Worm (Caenorhabditis elegans) whole organism, young adult: ENCODE results near the gene tsr-2.

ENCODE experiments used
- F10E7.11 ChIP-seq: sonication (generic microtip); optimal IDR thresholded peaks from 2 replicates; lab custom pipeline; 2017; ENCODE audit warnings: mild to moderate bottlenecking, missing genetic modification characterization, moderate library complexity, missing compliant biosample characterization
- F39B2.1 ChIP-seq: fragments of 200-800 bp; sonication (Bioruptor generic); IDR thresholded peaks from 2 replicates; pipeline ENCODE4 v1.3.6; 2022; ENCODE audit warnings: missing genetic modification reagents, missing genetic modification characterization, missing compliant biosample characterization
- F52B5.7 ChIP-seq: sonication (generic microtip); optimal IDR thresholded peaks from 2 replicates; lab custom pipeline; 2016; ENCODE audit warnings: mild to moderate bottlenecking, missing genetic modification characterization, missing compliant biosample characterization
- T26A5.8 ChIP-seq: sonication (generic microtip); optimal IDR thresholded peaks from 2 replicates; lab custom pipeline; 2016; ENCODE audit warnings: missing genetic modification characterization, missing compliant biosample characterization
- ama-1 ChIP-seq, 3 experiments: fragments of 150-350 bp in 1 of 3; sonication (generic microtip) in 2 of 3; optimal IDR thresholded peaks; 2 replicates each; lab custom pipeline; 2014 to 2018; ENCODE audit warnings: missing biosample characterization in 2 of 3, missing genetic modification characterization in 2 of 3, missing genetic modification reagents in 2 of 3
- atf-7 ChIP-seq: sonication (generic microtip); optimal IDR thresholded peaks from 2 replicates; lab custom pipeline; 2017; ENCODE audit warnings: mild to moderate bottlenecking, missing genetic modification characterization, missing compliant biosample characterization
- dox-1 ChIP-seq: fragments of 200-800 bp; sonication (Bioruptor generic); IDR thresholded peaks from 2 replicates; pipeline ENCODE4 v1.3.6; 2022; ENCODE audit warnings: missing genetic modification reagents, missing genetic modification characterization, missing compliant biosample characterization
- hlh-12 ChIP-seq: sonication (generic microtip); optimal IDR thresholded peaks from 2 replicates; lab custom pipeline; 2016; ENCODE audit warnings: missing genetic modification characterization, missing compliant biosample characterization
- hlh-26 ChIP-seq: fragments of 200-800 bp; sonication (Bioruptor generic); conservative IDR thresholded peaks from 2 replicates; pipeline ENCODE4 v1.3.6; 2022; ENCODE audit warnings: missing genetic modification reagents, missing genetic modification characterization, missing compliant biosample characterization
- unc-62 ChIP-seq: fragments of 150-350 bp; optimal IDR thresholded peaks from 2 replicates; lab custom pipeline; 2014; ENCODE audit warnings: missing biosample characterization, missing genetic modification reagents, missing genetic modification characterization

DNA sequence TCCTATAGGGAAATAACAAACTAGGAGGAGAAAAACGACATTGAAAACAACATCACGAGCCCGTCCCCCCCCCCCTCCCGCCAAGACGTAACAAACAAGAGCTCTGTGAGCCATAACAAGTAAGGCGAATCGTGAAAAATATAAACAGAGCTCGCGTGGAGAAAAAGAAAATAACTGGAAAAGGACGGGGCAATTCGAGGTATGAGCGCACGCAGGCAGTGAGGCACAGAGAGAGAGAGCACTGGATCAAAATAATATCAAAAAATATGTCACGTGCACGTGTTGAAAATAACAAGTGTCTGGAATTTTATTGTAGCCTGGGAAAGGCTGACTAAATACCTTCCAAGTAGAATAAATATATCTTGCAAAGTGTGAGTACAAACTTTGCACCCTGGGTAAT lies 2.3 kb downstream of the tsr-2 start:
- no peak for TF ChIP-seq F10E7.11 (tag; lab: Kevin White, UChicago)
- TF ChIP-seq ama-1 (optimal IDR thresholded peaks at IDR 0.05; lab: Kevin White, UChicago) = no peak
- no peak for TF ChIP-seq ama-1 (GFP tag; optimal IDR thresholded peaks at IDR 0.05; lab: Kevin White, UChicago)
- no peak for TF ChIP-seq hlh-12 (tag; lab: Kevin White, UChicago)
- no peak for TF ChIP-seq unc-62 (GFP tag; lab: Kevin White, UChicago)
- TF ChIP-seq F39B2.1 (GFP tag; lab: Robert Waterston, UW) = no peak
- no peak for TF ChIP-seq dox-1
- no peak for TF ChIP-seq atf-7 (tag; lab: Kevin White, UChicago)
- no peak for TF ChIP-seq hlh-26 (GFP tag; lab: Robert Waterston, UW)
- TF ChIP-seq F52B5.7 (tag; lab: Kevin White, UChicago) = no peak
- no peak for TF ChIP-seq T26A5.8 (tag; lab: Kevin White, UChicago)
